Worm (Caenorhabditis elegans) whole organism, young adult: ENCODE measurements around the gene lcmt-1.
A peak's percentile ranks its signal among the peaks of the same experiment; 100 is the strongest.

Source experiments
- B0261.1 ChIP-seq: sonication (generic microtip); optimal IDR thresholded peaks from 2 replicates; lab custom pipeline; 2016; ENCODE audit warnings: mild to moderate bottlenecking, missing genetic modification characterization, moderate library complexity, missing compliant biosample characterization
- C06A6.2 ChIP-seq: fragments of 200-800 bp; sonication (Bioruptor generic); conservative IDR thresholded peaks from 2 replicates; pipeline ENCODE4 v1.3.6; 2022; ENCODE audit warnings: missing genetic modification characterization, missing compliant biosample characterization
- D2030.7 ChIP-seq: fragments of 200-800 bp; sonication (Bioruptor generic); IDR thresholded peaks from 2 replicates; pipeline ENCODE4 v1.3.6; 2022; ENCODE audit warnings: missing genetic modification reagents, missing genetic modification characterization, missing compliant biosample characterization
- F33H1.4 ChIP-seq: fragments of 200-800 bp; sonication (Bioruptor generic); IDR thresholded peaks from 2 replicates; pipeline ENCODE4 v1.3.6; 2022; ENCODE audit warnings: missing genetic modification reagents, missing genetic modification characterization, missing compliant biosample characterization
- F37B4.10 ChIP-seq: fragments of 200-800 bp; sonication (Bioruptor generic); IDR thresholded peaks from 2 replicates; pipeline ENCODE4 v1.3.6; 2022; ENCODE audit warnings: missing genetic modification characterization, missing compliant biosample characterization
- F57C9.4 ChIP-seq: sonication (generic microtip); optimal IDR thresholded peaks from 2 replicates; lab custom pipeline; 2017; ENCODE audit warnings: mild to moderate bottlenecking, missing genetic modification characterization, missing compliant biosample characterization
- K11D2.4 ChIP-seq: fragments of 200-800 bp; sonication (Bioruptor generic); IDR thresholded peaks from 2 replicates; pipeline ENCODE4 v1.3.6; 2022; ENCODE audit warnings: missing genetic modification reagents, missing genetic modification characterization, missing compliant biosample characterization
- K12H6.12 ChIP-seq: fragments of 200-800 bp; sonication (Bioruptor generic); optimal IDR thresholded peaks from 2 replicates; lab custom pipeline; 2018; ENCODE audit warnings: mild to moderate bottlenecking, missing genetic modification characterization, missing compliant biosample characterization
- T07F8.4 ChIP-seq: sonication (generic microtip); optimal IDR thresholded peaks from 2 replicates; lab custom pipeline; 2016; ENCODE audit warnings: mild to moderate bottlenecking, missing genetic modification characterization, moderate library complexity, missing compliant biosample characterization
- Y56A3A.18 ChIP-seq: fragments of 200-800 bp; sonication (Bioruptor generic); IDR thresholded peaks from 2 replicates; pipeline ENCODE4 v1.3.6; 2022; ENCODE audit warnings: missing genetic modification reagents, missing genetic modification characterization, missing compliant biosample characterization
- Y67H2A.10 ChIP-seq: fragments of 200-800 bp; sonication (Bioruptor generic); conservative IDR thresholded peaks from 2 replicates; pipeline ENCODE4 v1.3.6; 2022; ENCODE audit warnings: missing genetic modification reagents, missing genetic modification characterization, missing compliant biosample characterization
- Y95B8A.8 ChIP-seq: fragments of 200-800 bp; sonication (Bioruptor generic); IDR thresholded peaks from 2 replicates; pipeline ENCODE4 v1.3.6; 2022; ENCODE audit warnings: missing genetic modification reagents, missing genetic modification characterization, missing compliant biosample characterization
- ZK185.1 ChIP-seq: sonication (generic microtip); optimal IDR thresholded peaks from 2 replicates; lab custom pipeline; 2016; ENCODE audit warnings: mild to moderate bottlenecking, missing genetic modification characterization, missing compliant biosample characterization; ENCODE audit not compliant: poor library complexity, severe bottlenecking
- aptf-2 ChIP-seq: fragments of 200-800 bp; sonication (Bioruptor generic); conservative IDR thresholded peaks from 2 replicates; pipeline ENCODE4 v1.3.6; 2022; ENCODE audit warnings: missing genetic modification reagents, missing genetic modification characterization, missing compliant biosample characterization
- athp-1 ChIP-seq: sonication (generic microtip); optimal IDR thresholded peaks from 2 replicates; lab custom pipeline; 2017; ENCODE audit warnings: mild to moderate bottlenecking, missing genetic modification characterization, missing compliant biosample characterization
- ceh-100 ChIP-seq: fragments of 200-800 bp; sonication (Bioruptor generic); IDR thresholded peaks from 2 replicates; pipeline ENCODE4 v1.3.6; 2022; ENCODE audit warnings: missing genetic modification reagents, missing genetic modification characterization, missing compliant biosample characterization
- ceh-58 ChIP-seq: fragments of 200-800 bp; sonication (Bioruptor generic); IDR thresholded peaks from 2 replicates; pipeline ENCODE4 v1.3.6; 2022; ENCODE audit warnings: missing genetic modification characterization, missing compliant biosample characterization
- ceh-79 ChIP-seq: sonication (generic microtip); optimal IDR thresholded peaks from 2 replicates; lab custom pipeline; 2017; ENCODE audit warnings: mild to moderate bottlenecking, missing genetic modification characterization, missing compliant biosample characterization
- ceh-91 ChIP-seq: fragments of 200-800 bp; sonication (Bioruptor generic); IDR thresholded peaks from 2 replicates; pipeline ENCODE4 v1.3.6; 2022; ENCODE audit warnings: missing genetic modification reagents, missing genetic modification characterization, missing compliant biosample characterization
- chd-7 ChIP-seq: sonication (generic microtip); optimal IDR thresholded peaks from 2 replicates; lab custom pipeline; 2016; ENCODE audit warnings: mild to moderate bottlenecking, missing genetic modification characterization, moderate library complexity, missing compliant biosample characterization
- egrh-3 ChIP-seq: fragments of 200-800 bp; sonication (Bioruptor generic); IDR thresholded peaks from 2 replicates; pipeline ENCODE4 v1.3.6; 2022; ENCODE audit warnings: missing genetic modification reagents, missing genetic modification characterization, missing compliant biosample characterization
- ets-4 ChIP-seq: fragments of 200-800 bp; sonication (Bioruptor generic); optimal IDR thresholded peaks from 2 replicates; lab custom pipeline; 2018; ENCODE audit warnings: mild to moderate bottlenecking, missing genetic modification characterization, missing compliant biosample characterization
- hlh-26 ChIP-seq: fragments of 200-800 bp; sonication (Bioruptor generic); conservative IDR thresholded peaks from 2 replicates; pipeline ENCODE4 v1.3.6; 2022; ENCODE audit warnings: missing genetic modification reagents, missing genetic modification characterization, missing compliant biosample characterization
- hmg-1.2 ChIP-seq: fragments of 200-800 bp; sonication (Bioruptor generic); IDR thresholded peaks from 2 replicates; pipeline ENCODE4 v1.3.6; 2022; ENCODE audit warnings: missing genetic modification reagents, missing genetic modification characterization, missing compliant biosample characterization
- lag-1 ChIP-seq: fragments of 200-800 bp; sonication (Bioruptor generic); IDR thresholded peaks from 2 replicates; pipeline ENCODE4 v1.3.6; 2022; ENCODE audit warnings: missing genetic modification reagents, missing genetic modification characterization, missing compliant biosample characterization
- lin-26 ChIP-seq: fragments of 200-800 bp; sonication (Bioruptor generic); IDR thresholded peaks from 2 replicates; pipeline ENCODE4 v1.3.6; 2022; ENCODE audit warnings: missing genetic modification reagents, missing genetic modification characterization, missing compliant biosample characterization
- lin-40 ChIP-seq: sonication (generic microtip); optimal IDR thresholded peaks from 2 replicates; lab custom pipeline; 2016; ENCODE audit warnings: missing genetic modification characterization, mild to moderate bottlenecking, missing compliant biosample characterization, missing genotype, missing genetic modification reagents
- madf-3 ChIP-seq: fragments of 200-800 bp; sonication (Bioruptor generic); IDR thresholded peaks from 2 replicates; pipeline ENCODE4 v1.3.6; 2022; ENCODE audit warnings: missing genetic modification reagents, missing genetic modification characterization, missing compliant biosample characterization
- madf-8 ChIP-seq: fragments of 200-800 bp; sonication (Bioruptor generic); conservative IDR thresholded peaks from 2 replicates; pipeline ENCODE4 v1.3.6; 2022; ENCODE audit warnings: missing genetic modification reagents, missing genetic modification characterization, missing compliant biosample characterization
- mel-28 ChIP-seq: sonication (generic microtip); optimal IDR thresholded peaks from 2 replicates; lab custom pipeline; 2016; ENCODE audit warnings: borderline replicate concordance, mild to moderate bottlenecking, missing genetic modification characterization, missing compliant biosample characterization
- mes-4 ChIP-seq: sonication (generic microtip); optimal IDR thresholded peaks from 2 replicates; lab custom pipeline; 2016; ENCODE audit warnings: missing genotype, missing genetic modification characterization, missing compliant biosample characterization
- mxl-1 ChIP-seq: sonication (generic microtip); optimal IDR thresholded peaks from 2 replicates; lab custom pipeline; 2016; ENCODE audit warnings: missing genetic modification characterization, missing compliant biosample characterization
- nhr-120 ChIP-seq: fragments of 200-800 bp; sonication (Bioruptor generic); IDR thresholded peaks from 2 replicates; pipeline ENCODE4 v1.3.6; 2022; ENCODE audit warnings: missing genetic modification characterization, missing compliant biosample characterization
- nhr-80 ChIP-seq: sonication (generic microtip); optimal IDR thresholded peaks from 2 replicates; lab custom pipeline; 2016; ENCODE audit warnings: missing genetic modification characterization, missing compliant biosample characterization
- sdz-38 ChIP-seq: sonication (generic microtip); optimal IDR thresholded peaks from 2 replicates; lab custom pipeline; 2016; ENCODE audit warnings: missing genotype, missing genetic modification characterization, missing compliant biosample characterization
- snpc-1.1 ChIP-seq: sonication (generic microtip); optimal IDR thresholded peaks from 2 replicates; lab custom pipeline; 2017; ENCODE audit warnings: missing genetic modification characterization, mild to moderate bottlenecking, missing compliant biosample characterization, antibody characterized with exemption, moderate library complexity, missing genotype, missing genetic modification reagents; ENCODE audit not compliant: insufficient read depth
- snpc-4 ChIP-seq, 5 experiments: fragments of 150-350 bp in 1 of 5; sonication (generic microtip) in 4 of 5; optimal IDR thresholded peaks; 2 replicates each; lab custom pipeline; 2014 to 2018; ENCODE audit warnings: missing genetic modification characterization in 5 of 5, missing biosample characterization in 3 of 5, antibody characterized with exemption in 2 of 5, mild to moderate bottlenecking in 2 of 5, missing compliant biosample characterization in 2 of 5, missing genotype in 2 of 5, moderate library complexity in 2 of 5, missing genetic modification reagents in 1 of 5
- somi-1 ChIP-seq: fragments of 200-800 bp; sonication (Bioruptor generic); optimal IDR thresholded peaks from 2 replicates; lab custom pipeline; 2018; ENCODE audit warnings: mild to moderate bottlenecking, missing genetic modification characterization, missing compliant biosample characterization
- tbx-9 ChIP-seq: sonication (generic microtip); optimal IDR thresholded peaks from 2 replicates; lab custom pipeline; 2016; ENCODE audit warnings: borderline replicate concordance, missing genetic modification characterization, inconsistent platforms, missing compliant biosample characterization
- tlf-1 ChIP-seq: fragments of 200-800 bp; sonication (Bioruptor generic); optimal IDR thresholded peaks from 2 replicates; lab custom pipeline; 2018; ENCODE audit warnings: mild to moderate bottlenecking, missing genetic modification characterization, missing compliant biosample characterization
- unc-130 ChIP-seq: sonication (generic microtip); optimal IDR thresholded peaks from 2 replicates; lab custom pipeline; 2016; ENCODE audit warnings: missing genetic modification reagents, missing genetic modification characterization, missing compliant biosample characterization
- unc-62 ChIP-seq: fragments of 150-350 bp; optimal IDR thresholded peaks from 2 replicates; lab custom pipeline; 2014; ENCODE audit warnings: missing biosample characterization, missing genetic modification reagents, missing genetic modification characterization
- ztf-25 ChIP-seq: fragments of 200-800 bp; sonication (Bioruptor generic); IDR thresholded peaks from 2 replicates; pipeline ENCODE4 v1.3.6; 2022; ENCODE audit warnings: missing genetic modification reagents, missing genetic modification characterization, missing compliant biosample characterization

Gene lcmt-1

ce11 chrIII:4369381-4369809 is 26.1 kb downstream of the lcmt-1 start (continued):
- TF ChIP-seq somi-1 (GFP tag; lab: Kevin White, UChicago) (peak; percentile 45), K12H6.12 (tag; lab: Kevin White, UChicago) (peak; percentile 80), lin-40 (tag; lab: Kevin White, UChicago) (peak; percentile 73), lin-26 (peak; percentile 86), madf-8 (GFP tag; lab: Robert Waterston, UW) (peak; percentile 29; the same call in 1 of the 2 replicates), ZK185.1 (tag; lab: Kevin White, UChicago) (peak; percentile 77), ceh-91 (GFP tag; lab: Robert Waterston, UW) (0 out of 2 replicates have a peak, but pooled peaks have one; percentile 39), hmg-1.2 (GFP tag; lab: Robert Waterston, UW) (peak; percentile 85), egrh-3 (GFP tag; lab: Robert Waterston, UW) (peak; percentile 78), C06A6.2 (GFP tag; lab: Robert Waterston, UW) (peak; percentile 50; the same call in 1 of the 2 replicates), D2030.7 (GFP tag; lab: Robert Waterston, UW) (peak; percentile 85), mel-28 (tag; lab: Kevin White, UChicago) (peak; percentile 33), B0261.1 (peak; percentile 71), Y95B8A.8 (GFP tag; lab: Robert Waterston, UW) (0 out of 2 replicates have a peak, but pooled peaks have one; percentile 53)

DNA sequence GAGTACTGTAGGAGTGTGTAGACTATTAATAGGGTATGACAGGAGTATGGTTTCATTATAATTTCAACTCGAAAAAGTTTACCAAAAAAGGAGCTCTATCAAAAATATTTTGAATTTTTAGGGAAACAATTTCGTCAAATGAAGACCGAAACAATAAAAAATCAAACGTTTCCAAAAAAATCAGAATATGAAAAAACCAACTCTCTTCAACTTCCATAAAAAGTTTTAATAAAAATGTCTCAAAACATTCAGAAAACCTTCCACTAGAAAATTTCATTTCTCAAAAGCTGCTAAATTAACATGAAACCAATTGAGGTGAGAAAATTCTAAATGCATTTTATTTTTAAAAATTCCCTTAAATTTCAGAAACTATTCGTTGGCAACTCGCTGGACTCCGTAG is 27.3 kb downstream of the lcmt-1 start, which contains the start of gene ckb-3:
Gene ckb-3 (plus strand): TSS at position 301 of the 400 bp plus-strand sequence.
- TF ChIP-seq unc-62 (GFP tag; lab: Kevin White, UChicago) (no peak), egrh-3 (GFP tag; lab: Robert Waterston, UW) (no peak), nhr-120 (no peak), snpc-1.1 (tag; lab: Kevin White, UChicago) (no peak), lag-1 (no peak), chd-7 (no peak), mel-28 (tag; lab: Kevin White, UChicago) (no peak), F37B4.10 (GFP tag; lab: Robert Waterston, UW) (no peak), nhr-80 (tag; lab: Kevin White, UChicago) (no peak), F33H1.4 (GFP tag; lab: Robert Waterston, UW) (no peak), hlh-26 (GFP tag; lab: Robert Waterston, UW) (no peak), mxl-1 (no peak), tlf-1 (GFP tag; lab: Kevin White, UChicago) (no peak)
- TF ChIP-seq, all 124 proteins: peak for 0

ce11 chrIII:4372894-4373293 is 29.6 kb downstream of the lcmt-1 start:
- TF ChIP-seq K11D2.4 (GFP tag; lab: Robert Waterston, UW) (no peak), Y56A3A.18 (GFP tag; lab: Robert Waterston, UW) (no peak), ceh-79 (tag; lab: Kevin White, UChicago) (no peak), madf-3 (GFP tag; lab: Robert Waterston, UW) (no peak), tbx-9 (tag; lab: Kevin White, UChicago) (no peak), unc-130 (no peak), T07F8.4 (tag; lab: Kevin White, UChicago) (no peak), B0261.1 (no peak)

ce11 chrIII:4374854-4375253 is 31.6 kb downstream of the lcmt-1 start, which contains the start of gene pals-26:
Gene pals-26, plus strand, starts transcription at chrIII:4375154.
- TF ChIP-seq madf-8 (GFP tag; lab: Robert Waterston, UW), result no peak
- no peak for TF ChIP-seq sdz-38 (tag; lab: Kevin White, UChicago)
- no peak for TF ChIP-seq athp-1 (tag; lab: Kevin White, UChicago)
- no peak for TF ChIP-seq tlf-1 (GFP tag; lab: Kevin White, UChicago)
- TF ChIP-seq unc-130, result no peak
- no peak for TF ChIP-seq egrh-3 (GFP tag; lab: Robert Waterston, UW)
- no peak for TF ChIP-seq K11D2.4 (GFP tag; lab: Robert Waterston, UW)
- TF ChIP-seq ets-4, result no peak
- TF ChIP-seq F57C9.4 (tag; lab: Kevin White, UChicago), result no peak
- TF ChIP-seq K12H6.12 (tag; lab: Kevin White, UChicago), result no peak
- no peak for TF ChIP-seq ztf-25
- TF ChIP-seq aptf-2 (GFP tag; lab: Robert Waterston, UW), result no peak
- no peak for TF ChIP-seq Y67H2A.10 (GFP tag; lab: Robert Waterston, UW)
- no peak for TF ChIP-seq snpc-4 (GFP tag; optimal IDR thresholded peaks at IDR 0.05; lab: Kevin White, UChicago)
- TF ChIP-seq snpc-4 (tag; optimal IDR thresholded peaks at IDR 0.05; lab: Kevin White, UChicago), result no peak
- TF ChIP-seq mes-4 (tag; lab: Kevin White, UChicago), result no peak
- no peak for TF ChIP-seq ceh-58
- TF ChIP-seq ceh-100 (GFP tag; lab: Robert Waterston, UW), result no peak
